Worm (Caenorhabditis elegans): ENCODE data around the gene F20C5.7.

The F20C5.7 gene

ce11 chrIV:8740952-8741438 is 4.5 kb downstream of the F20C5.7 start, which contains the start of gene F21D5.6:
Gene F21D5.6 (minus strand): TSS chrIV:8741388.
- TF ChIP-seq tbx-37 (GFP tag; conservative IDR thresholded peaks at IDR 0.05) = no peak
- no peak for TF ChIP-seq flt-1 (GFP tag; IDR thresholded peaks at IDR 0.05)
- no peak for TF ChIP-seq hmg-4 (GFP tag; optimal IDR thresholded peaks at IDR 0.05)
- TF ChIP-seq ceh-13 (GFP tag; optimal IDR thresholded peaks at IDR 0.05) = no peak
- TF ChIP-seq aly-1 (tag; optimal IDR thresholded peaks at IDR 0.05) = no peak
- TF ChIP-seq tbx-11 (GFP tag; IDR thresholded peaks at IDR 0.05) = no peak

- TF ChIP-seq hmbx-1 (tag; optimal IDR thresholded peaks at IDR 0.05) = no peak
- TF ChIP-seq ets-7 (tag; optimal IDR thresholded peaks at IDR 0.05) = no peak
- TF ChIP-seq ama-1 (optimal IDR thresholded peaks at IDR 0.05) = no peak
- no peak for TF ChIP-seq B0310.2 (tag; optimal IDR thresholded peaks at IDR 0.05)
- no peak for TF ChIP-seq hnd-1 (tag; optimal IDR thresholded peaks at IDR 0.05)
- TF ChIP-seq pes-1 (GFP tag; IDR thresholded peaks at IDR 0.05) = no peak
- no peak for TF ChIP-seq ceh-36 (tag; optimal IDR thresholded peaks at IDR 0.05)
- TF ChIP-seq tra-4 (tag; optimal IDR thresholded peaks at IDR 0.05) = no peak
- no peak for TF ChIP-seq hmg-4 (GFP tag; optimal IDR thresholded peaks at IDR 0.05)
- TF ChIP-seq tbx-37 (GFP tag; conservative IDR thresholded peaks at IDR 0.05) = no peak
- no peak for TF ChIP-seq flt-1 (GFP tag; IDR thresholded peaks at IDR 0.05)
- TF ChIP-seq F13C5.2 (tag; optimal IDR thresholded peaks at IDR 0.05) = no peak
- TF ChIP-seq aly-1 (tag; optimal IDR thresholded peaks at IDR 0.05) = no peak
- no peak for TF ChIP-seq sea-1 (GFP tag; conservative IDR thresholded peaks at IDR 0.05)
- TF ChIP-seq tbx-11 (GFP tag; IDR thresholded peaks at IDR 0.05) = no peak
- TF ChIP-seq ceh-13 (GFP tag; optimal IDR thresholded peaks at IDR 0.05) = no peak
- no peak for TF ChIP-seq scrt-1 (GFP tag; IDR thresholded peaks at IDR 0.05)
These were observed 5.6 kb downstream of the F20C5.7 start, which contains the start of gene mrps-33 for ce11 chrIV:8739926-8740325. Gene mrps-33 (minus strand): TSS chrIV:8740026.

ce11 chrIV:8739294-8739693 is 6.2 kb downstream of the F20C5.7 start, which contains the start of gene F21D5.5:
Gene F21D5.5 (minus strand): TSS chrIV:8739394.
- TF ChIP-seq tbx-37 (GFP tag; conservative IDR thresholded peaks at IDR 0.05) (no peak), flt-1 (GFP tag; IDR thresholded peaks at IDR 0.05) (no peak), pes-1 (GFP tag; IDR thresholded peaks at IDR 0.05) (no peak), hmg-4 (GFP tag; optimal IDR thresholded peaks at IDR 0.05) (no peak), sea-1 (GFP tag; conservative IDR thresholded peaks at IDR 0.05) (no peak), tra-4 (tag; optimal IDR thresholded peaks at IDR 0.05) (no peak), hnd-1 (tag; optimal IDR thresholded peaks at IDR 0.05) (no peak), ceh-13 (GFP tag; optimal IDR thresholded peaks at IDR 0.05) (no peak), ama-1 (optimal IDR thresholded peaks at IDR 0.05) (no peak), ets-7 (tag; optimal IDR thresholded peaks at IDR 0.05) (no peak), F13C5.2 (tag; optimal IDR thresholded peaks at IDR 0.05) (no peak), ceh-36 (tag; optimal IDR thresholded peaks at IDR 0.05) (no peak), scrt-1 (GFP tag; IDR thresholded peaks at IDR 0.05) (no peak), hmbx-1 (tag; optimal IDR thresholded peaks at IDR 0.05) (no peak), B0310.2 (tag; optimal IDR thresholded peaks at IDR 0.05) (no peak), tbx-11 (GFP tag; IDR thresholded peaks at IDR 0.05) (no peak), aly-1 (tag; optimal IDR thresholded peaks at IDR 0.05) (no peak)

- TF ChIP-seq flt-1 (GFP tag; IDR thresholded peaks at IDR 0.05) (no peak), hmg-4 (GFP tag; optimal IDR thresholded peaks at IDR 0.05) (no peak), ets-7 (tag; optimal IDR thresholded peaks at IDR 0.05) (no peak), ama-1 (optimal IDR thresholded peaks at IDR 0.05) (no peak), aly-1 (tag; optimal IDR thresholded peaks at IDR 0.05) (no peak), hnd-1 (tag; optimal IDR thresholded peaks at IDR 0.05) (no peak), ceh-13 (GFP tag; optimal IDR thresholded peaks at IDR 0.05) (no peak), F13C5.2 (tag; optimal IDR thresholded peaks at IDR 0.05) (no peak), pes-1 (GFP tag; IDR thresholded peaks at IDR 0.05) (no peak), sea-1 (GFP tag; conservative IDR thresholded peaks at IDR 0.05) (no peak), ceh-36 (tag; optimal IDR thresholded peaks at IDR 0.05) (no peak)
These were observed 7.7 kb downstream of the F20C5.7 start, which contains the start of gene F21D5.4 for ce11 chrIV:8737787-8738186. Gene F21D5.4 (plus strand): TSS chrIV:8738087.

ce11 chrIV:8737354-8737753 is 8.1 kb downstream of the F20C5.7 start:
- TF ChIP-seq hmbx-1 (tag; optimal IDR thresholded peaks at IDR 0.05) (no peak), flt-1 (GFP tag; IDR thresholded peaks at IDR 0.05) (no peak), pes-1 (GFP tag; IDR thresholded peaks at IDR 0.05) (no peak), aly-1 (tag; optimal IDR thresholded peaks at IDR 0.05) (no peak), ets-7 (tag; optimal IDR thresholded peaks at IDR 0.05) (no peak), ama-1 (optimal IDR thresholded peaks at IDR 0.05) (no peak), sea-1 (GFP tag; conservative IDR thresholded peaks at IDR 0.05) (no peak), tra-4 (tag; optimal IDR thresholded peaks at IDR 0.05) (no peak), hnd-1 (tag; optimal IDR thresholded peaks at IDR 0.05) (no peak), F13C5.2 (tag; optimal IDR thresholded peaks at IDR 0.05) (no peak), hmg-4 (GFP tag; optimal IDR thresholded peaks at IDR 0.05) (no peak), tbx-11 (GFP tag; IDR thresholded peaks at IDR 0.05) (no peak), ceh-13 (GFP tag; optimal IDR thresholded peaks at IDR 0.05) (no peak), B0310.2 (tag; optimal IDR thresholded peaks at IDR 0.05) (no peak), scrt-1 (GFP tag; IDR thresholded peaks at IDR 0.05) (no peak), tbx-37 (GFP tag; conservative IDR thresholded peaks at IDR 0.05) (no peak), ceh-36 (tag; optimal IDR thresholded peaks at IDR 0.05) (no peak)

- no peak for TF ChIP-seq flt-1 (GFP tag; IDR thresholded peaks at IDR 0.05)
- no peak for TF ChIP-seq ceh-13 (GFP tag; optimal IDR thresholded peaks at IDR 0.05)
These were observed 15.0 kb downstream of the F20C5.7 start, which contains the start of gene F21D5.3 for ce11 chrIV:8730469-8730868. Gene F21D5.3 (plus strand): TSS chrIV:8730815.

- TF ChIP-seq tra-4 (tag; optimal IDR thresholded peaks at IDR 0.05) = no peak
- TF ChIP-seq scrt-1 (GFP tag; IDR thresholded peaks at IDR 0.05) = no peak
- TF ChIP-seq hmbx-1 (tag; optimal IDR thresholded peaks at IDR 0.05) = no peak
- TF ChIP-seq tbx-11 (GFP tag; IDR thresholded peaks at IDR 0.05) = no peak
- no peak for TF ChIP-seq ceh-36 (tag; optimal IDR thresholded peaks at IDR 0.05)
- no peak for TF ChIP-seq aly-1 (tag; optimal IDR thresholded peaks at IDR 0.05)
- TF ChIP-seq hnd-1 (tag; optimal IDR thresholded peaks at IDR 0.05) = no peak
- TF ChIP-seq hmg-4 (GFP tag; optimal IDR thresholded peaks at IDR 0.05) = no peak
- no peak for TF ChIP-seq sea-1 (GFP tag; conservative IDR thresholded peaks at IDR 0.05)
- TF ChIP-seq F13C5.2 (tag; optimal IDR thresholded peaks at IDR 0.05) = no peak
These were observed 15.9 kb downstream of the F20C5.7 start for ce11 chrIV:8729636-8730035.

All from whole organism, early embryonic.